Worm (Caenorhabditis elegans) whole organism, early embryonic: ENCODE measurements around the gene T14A8.2.

Source experiments
- B0310.2 ChIP-seq: sonication (generic microtip); optimal IDR thresholded peaks from 2 replicates; lab custom pipeline; 2016; ENCODE audit warnings: mild to moderate bottlenecking, missing genetic modification characterization, missing compliant biosample characterization
- F13C5.2 ChIP-seq: sonication (generic microtip); optimal IDR thresholded peaks from 2 replicates; lab custom pipeline; 2017; ENCODE audit warnings: mild to moderate bottlenecking, missing genetic modification characterization, inconsistent platforms, missing compliant biosample characterization
- ama-1 ChIP-seq: fragments of 150-350 bp; optimal IDR thresholded peaks from 2 replicates; lab custom pipeline; 2014
- ceh-13 ChIP-seq: fragments of 200-800 bp; sonication (Bioruptor generic); optimal IDR thresholded peaks from 2 replicates; lab custom pipeline; 2018; ENCODE audit warnings: mild to moderate bottlenecking, missing genetic modification characterization, missing compliant biosample characterization
- ceh-36 ChIP-seq: sonication (generic microtip); optimal IDR thresholded peaks from 2 replicates; lab custom pipeline; 2016; ENCODE audit warnings: missing genetic modification characterization, inconsistent platforms, missing compliant biosample characterization
- ets-7 ChIP-seq: sonication (generic microtip); optimal IDR thresholded peaks from 2 replicates; lab custom pipeline; 2016; ENCODE audit warnings: missing genotype, missing genetic modification characterization, missing compliant biosample characterization
- flt-1 ChIP-seq: fragments of 200-800 bp; sonication (Bioruptor generic); IDR thresholded peaks from 2 replicates; pipeline ENCODE4 v1.3.6; 2022; ENCODE audit warnings: missing genetic modification characterization, missing compliant biosample characterization
- hmbx-1 ChIP-seq: sonication (generic microtip); optimal IDR thresholded peaks from 2 replicates; lab custom pipeline; 2016; ENCODE audit warnings: mild to moderate bottlenecking, missing genetic modification characterization, missing compliant biosample characterization
- hmg-4 ChIP-seq: fragments of 200-800 bp; sonication (Bioruptor generic); optimal IDR thresholded peaks from 2 replicates; lab custom pipeline; 2018; ENCODE audit warnings: mild to moderate bottlenecking, missing genetic modification characterization, missing compliant biosample characterization
- pes-1 ChIP-seq: fragments of 200-800 bp; sonication (Bioruptor generic); IDR thresholded peaks from 2 replicates; pipeline ENCODE4 v1.3.6; 2022; ENCODE audit warnings: missing genetic modification reagents, missing genetic modification characterization, missing compliant biosample characterization
- scrt-1 ChIP-seq: fragments of 200-800 bp; sonication (Bioruptor generic); IDR thresholded peaks from 2 replicates; pipeline ENCODE4 v1.3.6; 2022; ENCODE audit warnings: missing genetic modification characterization, missing compliant biosample characterization
- sea-1 ChIP-seq: fragments of 200-800 bp; sonication (Bioruptor generic); conservative IDR thresholded peaks from 2 replicates; pipeline ENCODE4 v1.3.6; 2022; ENCODE audit warnings: missing genetic modification characterization, missing compliant biosample characterization
- tbx-11 ChIP-seq: fragments of 200-800 bp; sonication (Bioruptor generic); IDR thresholded peaks from 2 replicates; pipeline ENCODE4 v1.3.6; 2022; ENCODE audit warnings: missing genetic modification characterization, missing compliant biosample characterization
- tra-4 ChIP-seq: sonication (generic microtip); optimal IDR thresholded peaks from 2 replicates; lab custom pipeline; 2017; ENCODE audit warnings: missing genetic modification characterization, missing compliant biosample characterization

DNA sequence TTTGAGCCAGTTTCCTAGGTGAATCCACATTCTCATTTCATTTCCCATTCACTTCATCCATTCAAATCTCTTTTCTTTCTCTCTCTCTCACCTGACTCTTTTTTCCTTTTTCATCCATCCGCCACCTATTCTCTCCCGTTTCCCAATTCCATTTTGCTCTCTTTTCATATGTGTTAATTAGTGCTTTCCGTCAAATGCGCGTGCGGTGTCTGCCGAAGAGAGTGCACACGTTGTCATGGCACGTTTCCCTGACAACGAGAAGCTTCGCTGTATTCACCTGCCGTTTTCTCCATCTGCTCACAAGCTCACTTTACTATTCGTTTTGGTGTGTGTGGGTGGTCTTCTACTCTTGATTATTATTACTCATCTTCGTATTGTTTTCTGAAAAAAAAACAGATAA, 17.5 kb upstream of the T14A8.2 start:
- TF ChIP-seq B0310.2 (tag; lab: Kevin White, UChicago), result no peak
- TF ChIP-seq scrt-1, result no peak
- no peak for TF ChIP-seq ama-1 (lab: Kevin White, UChicago)
- no peak for TF ChIP-seq pes-1 (GFP tag; lab: Robert Waterston, UW)
- no peak for TF ChIP-seq ets-7
- no peak for TF ChIP-seq F13C5.2 (tag; lab: Kevin White, UChicago)
- TF ChIP-seq sea-1 (GFP tag; lab: Robert Waterston, UW), result no peak
- TF ChIP-seq tbx-11 (GFP tag; lab: Robert Waterston, UW), result no peak
- TF ChIP-seq tra-4 (tag; lab: Kevin White, UChicago), result no peak
- TF ChIP-seq hmg-4 (GFP tag; lab: Kevin White, UChicago), result no peak
- TF ChIP-seq ceh-36, result no peak
- no peak for TF ChIP-seq ceh-13 (GFP tag; lab: Kevin White, UChicago)
- no peak for TF ChIP-seq hmbx-1 (tag; lab: Kevin White, UChicago)
- no peak for TF ChIP-seq flt-1 (GFP tag; lab: Robert Waterston, UW)
